Fruit fly (Drosophila melanogaster) whole organism, embryonic: ENCODE measurements around the gene CG31287.

ENCODE experiments used
- Asciz ChIP-seq: fragments of 200-800 bp; sonication (Bioruptor generic); optimal IDR thresholded peaks from 2 replicates; lab custom pipeline; 2017; ENCODE audit warnings: missing biosample characterization, mild to moderate bottlenecking, missing genetic modification characterization, missing genetic modification reagents
- CG10147 ChIP-seq: fragments of 200-800 bp; sonication (Bioruptor generic); optimal IDR thresholded peaks from 2 replicates; lab custom pipeline; 2019; ENCODE audit warnings: missing biosample characterization, mild to moderate bottlenecking, missing genetic modification characterization, moderate library complexity
- CG10267 ChIP-seq: fragments of 200-800 bp; sonication (Bioruptor generic); optimal IDR thresholded peaks from 2 replicates; lab custom pipeline; 2018; ENCODE audit warnings: missing biosample characterization, mild to moderate bottlenecking, missing genetic modification characterization, moderate library complexity
- CG10979 ChIP-seq: fragments of 200-800 bp; sonication (Bioruptor generic); optimal IDR thresholded peaks from 2 replicates; lab custom pipeline; 2018; ENCODE audit warnings: missing biosample characterization, mild to moderate bottlenecking, missing genetic modification characterization, moderate library complexity
- CG11504 ChIP-seq: fragments of 200-800 bp; sonication (Bioruptor generic); optimal IDR thresholded peaks from 3 replicates; lab custom pipeline; 2019; ENCODE audit warnings: missing biosample characterization, mild to moderate bottlenecking, missing genetic modification characterization, moderate library complexity
- CG12744 ChIP-seq: fragments of 200-800 bp; sonication (Bioruptor generic); optimal IDR thresholded peaks from 2 replicates; lab custom pipeline; 2016; ENCODE audit warnings: missing biosample characterization, missing genetic modification characterization
- CG14667 ChIP-seq: fragments of 200-800 bp; sonication (Bioruptor generic); IDR thresholded peaks from 2 replicates; pipeline ENCODE4 v1.3.6; 2022; ENCODE audit warnings: missing biosample characterization, missing genetic modification characterization
- CG17328 ChIP-seq: fragments of 200-800 bp; sonication (Bioruptor generic); IDR thresholded peaks from 2 replicates; pipeline ENCODE4 v1.3.6; 2022; ENCODE audit warnings: missing biosample characterization, missing genetic modification characterization
- CG17612 ChIP-seq: fragments of 200-800 bp; sonication (Bioruptor generic); IDR thresholded peaks from 2 replicates; pipeline ENCODE4 v1.3.6; 2022; ENCODE audit warnings: missing biosample characterization, missing genetic modification characterization
- CG2889 ChIP-seq: fragments of 200-800 bp; sonication (Bioruptor generic); IDR thresholded peaks from 3 replicates; pipeline ENCODE4 v1.3.6; 2022; ENCODE audit warnings: missing biosample characterization, missing genetic modification characterization
- CG31388 ChIP-seq: fragments of 200-800 bp; sonication (Bioruptor generic); optimal IDR thresholded peaks from 2 replicates; lab custom pipeline; 2016; ENCODE audit warnings: missing biosample characterization, missing genetic modification characterization
- CG33557 ChIP-seq: fragments of 200-800 bp; sonication (Bioruptor generic); optimal IDR thresholded peaks from 2 replicates; lab custom pipeline; 2019; ENCODE audit warnings: missing biosample characterization, mild to moderate bottlenecking, missing genetic modification characterization, moderate library complexity
- CG3407 ChIP-seq: fragments of 200-800 bp; sonication (Bioruptor generic); optimal IDR thresholded peaks from 2 replicates; lab custom pipeline; 2018; ENCODE audit warnings: missing biosample characterization, mild to moderate bottlenecking, missing genetic modification characterization
- CG4707 ChIP-seq: fragments of 200-800 bp; sonication (Bioruptor generic); optimal IDR thresholded peaks from 2 replicates; lab custom pipeline; 2018; ENCODE audit warnings: missing biosample characterization, mild to moderate bottlenecking, missing genetic modification characterization, moderate library complexity
- CG5245 ChIP-seq: fragments of 200-800 bp; sonication (Bioruptor generic); optimal IDR thresholded peaks from 3 replicates; lab custom pipeline; 2016; ENCODE audit warnings: missing biosample characterization, missing genetic modification characterization
- CG6813 ChIP-seq: fragments of 200-800 bp; sonication (Bioruptor generic); optimal IDR thresholded peaks from 2 replicates; lab custom pipeline; 2017; ENCODE audit warnings: missing biosample characterization, missing genetic modification characterization, mild to moderate bottlenecking, moderate library complexity, missing genetic modification reagents
- CG7556 ChIP-seq: fragments of 200-800 bp; sonication (Bioruptor generic); optimal IDR thresholded peaks from 2 replicates; lab custom pipeline; 2017; ENCODE audit warnings: missing biosample characterization, mild to moderate bottlenecking, missing genetic modification characterization
- CG8281 ChIP-seq: fragments of 200-800 bp; sonication (Bioruptor generic); optimal IDR thresholded peaks from 2 replicates; lab custom pipeline; 2018; ENCODE audit warnings: missing biosample characterization, mild to moderate bottlenecking, missing genetic modification characterization, moderate library complexity
- CG8944 ChIP-seq: fragments of 200-800 bp; sonication (Bioruptor generic); optimal IDR thresholded peaks from 3 replicates; lab custom pipeline; 2016; ENCODE audit warnings: missing biosample characterization, missing genetic modification characterization
- CG9817 ChIP-seq: fragments of 200-800 bp; sonication (Bioruptor generic); optimal IDR thresholded peaks from 2 replicates; lab custom pipeline; 2018; ENCODE audit warnings: missing biosample characterization, mild to moderate bottlenecking, missing genetic modification characterization, moderate library complexity
- CG9932 ChIP-seq: fragments of 200-800 bp; sonication (Bioruptor generic); IDR thresholded peaks from 2 replicates; pipeline ENCODE4 v1.3.6; 2022; ENCODE audit warnings: missing biosample characterization, missing genetic modification characterization
- Camta ChIP-seq: fragments of 200-800 bp; sonication (Bioruptor generic); optimal IDR thresholded peaks from 2 replicates; lab custom pipeline; 2016; ENCODE audit warnings: missing biosample characterization, missing genetic modification characterization
- D ChIP-seq, 2 experiments: fragments of 200-800 bp in 1 of 2; fragments of >200 bp in 1 of 2; sonication (Bioruptor generic) in 1 of 2; optimal IDR thresholded peaks; 2 replicates in 1 of 2; 3 replicates in 1 of 2; lab custom pipeline; 2017; ENCODE audit warnings: mild to moderate bottlenecking in 1 of 2, missing biosample characterization in 1 of 2, missing genetic modification characterization in 1 of 2, missing genetic modification reagents in 1 of 2
- Fer1 ChIP-seq: fragments of 200-800 bp; sonication (Bioruptor generic); optimal IDR thresholded peaks from 2 replicates; lab custom pipeline; 2017; ENCODE audit warnings: missing biosample characterization, mild to moderate bottlenecking, missing genetic modification characterization
- Fer2 ChIP-seq: fragments of 200-800 bp; sonication (Bioruptor generic); optimal IDR thresholded peaks from 2 replicates; lab custom pipeline; 2018; ENCODE audit warnings: missing biosample characterization, mild to moderate bottlenecking, missing genetic modification characterization, moderate library complexity
- HHEX ChIP-seq: fragments of 200-800 bp; sonication (Bioruptor generic); optimal IDR thresholded peaks from 3 replicates; lab custom pipeline; 2017; ENCODE audit warnings: missing biosample characterization, mild to moderate bottlenecking, missing genetic modification characterization, missing genetic modification reagents
- Hey ChIP-seq: fragments of 200-800 bp; sonication (Bioruptor generic); optimal IDR thresholded peaks from 3 replicates; lab custom pipeline; 2018; ENCODE audit warnings: missing biosample characterization, mild to moderate bottlenecking, missing genetic modification characterization
- Hr3 ChIP-seq: fragments of 200-800 bp; sonication (Bioruptor generic); optimal IDR thresholded peaks from 3 replicates; lab custom pipeline; 2016; ENCODE audit warnings: missing biosample characterization, missing genetic modification characterization
- Hr39 ChIP-seq: fragments of >200 bp; optimal IDR thresholded peaks from 2 replicates; lab custom pipeline; 2017
- Nf-YA ChIP-seq: fragments of 200-800 bp; sonication (Bioruptor generic); IDR thresholded peaks from 2 replicates; pipeline ENCODE4 v1.3.6; 2022; ENCODE audit warnings: missing biosample characterization, missing genetic modification characterization
- Ptx1 ChIP-seq: fragments of 200-800 bp; sonication (Bioruptor generic); IDR thresholded peaks from 2 replicates; pipeline ENCODE4 v1.3.6; 2022; ENCODE audit warnings: missing biosample characterization, missing genetic modification characterization
- YL-1 ChIP-seq: fragments of 200-800 bp; sonication (Bioruptor generic); optimal IDR thresholded peaks from 3 replicates; lab custom pipeline; 2017; ENCODE audit warnings: missing biosample characterization, mild to moderate bottlenecking, missing genetic modification characterization
- ato ChIP-seq: fragments of 200-800 bp; sonication (Bioruptor generic); IDR thresholded peaks from 2 replicates; pipeline ENCODE4 v1.3.6; 2022; ENCODE audit warnings: missing biosample characterization, missing genetic modification characterization; ENCODE audit not compliant: partially characterized antibody
- br ChIP-seq: fragments of >200 bp; optimal IDR thresholded peaks from 2 replicates; lab custom pipeline; 2017
- crc ChIP-seq: fragments of 200-800 bp; sonication (Bioruptor generic); optimal IDR thresholded peaks from 2 replicates; lab custom pipeline; 2016; ENCODE audit warnings: missing biosample characterization, missing genetic modification characterization
- dimm ChIP-seq: fragments of 200-800 bp; sonication (Bioruptor generic); IDR thresholded peaks from 2 replicates; pipeline ENCODE4 v1.3.6; 2022; ENCODE audit warnings: missing biosample characterization, missing genetic modification characterization
- dmrt99B ChIP-seq: fragments of 200-800 bp; sonication (Bioruptor generic); optimal IDR thresholded peaks from 2 replicates; lab custom pipeline; 2018; ENCODE audit warnings: missing biosample characterization, mild to moderate bottlenecking, missing genetic modification characterization, moderate library complexity
- gsb-n ChIP-seq: fragments of 200-800 bp; sonication (Bioruptor generic); optimal IDR thresholded peaks from 3 replicates; lab custom pipeline; 2018; ENCODE audit warnings: missing biosample characterization, mild to moderate bottlenecking, missing genetic modification characterization
- kni ChIP-seq: fragments of 200-800 bp; sonication (Bioruptor generic); optimal IDR thresholded peaks from 3 replicates; lab custom pipeline; 2017; ENCODE audit warnings: mild to moderate bottlenecking, missing biosample characterization, missing genetic modification reagents, missing genetic modification characterization
- lmd ChIP-seq: fragments of 200-800 bp; sonication (Bioruptor generic); IDR thresholded peaks from 2 replicates; pipeline ENCODE4 v1.3.6; 2022; ENCODE audit warnings: missing biosample characterization, missing genetic modification characterization
- mam ChIP-seq: fragments of 200-800 bp; sonication (Bioruptor generic); optimal IDR thresholded peaks from 3 replicates; lab custom pipeline; 2016; ENCODE audit warnings: missing biosample characterization, missing genetic modification characterization
- mld ChIP-seq: fragments of 200-800 bp; sonication (Bioruptor generic); IDR thresholded peaks from 3 replicates; pipeline ENCODE4 v1.3.6; 2022; ENCODE audit warnings: missing biosample characterization, missing genetic modification characterization; ENCODE audit not compliant: partially characterized antibody
- nerfin-2 ChIP-seq: fragments of 200-800 bp; sonication (Bioruptor generic); IDR thresholded peaks from 2 replicates; pipeline ENCODE4 v1.3.6; 2022; ENCODE audit warnings: missing biosample characterization, missing genetic modification characterization; ENCODE audit not compliant: partially characterized antibody
- pnt ChIP-seq: fragments of 200-800 bp; sonication (Bioruptor generic); optimal IDR thresholded peaks from 3 replicates; lab custom pipeline; 2016; ENCODE audit warnings: missing biosample characterization, missing genetic modification characterization
- row ChIP-seq: fragments of 200-800 bp; sonication (Bioruptor generic); IDR thresholded peaks from 3 replicates; pipeline ENCODE4 v1.3.6; 2022; ENCODE audit warnings: missing biosample characterization, missing genetic modification characterization
- sens-2 ChIP-seq: fragments of 200-800 bp; sonication (Bioruptor generic); IDR thresholded peaks from 2 replicates; pipeline ENCODE4 v1.3.6; 2022; ENCODE audit warnings: missing biosample characterization, missing genetic modification characterization
- sim ChIP-seq: fragments of 200-800 bp; sonication (Bioruptor generic); IDR thresholded peaks from 2 replicates; pipeline ENCODE4 v1.3.6; 2022; ENCODE audit warnings: missing biosample characterization, missing genetic modification characterization
- tin ChIP-seq: fragments of 200-800 bp; sonication (Bioruptor generic); optimal IDR thresholded peaks from 3 replicates; lab custom pipeline; 2016; ENCODE audit warnings: missing biosample characterization, missing genetic modification characterization
- tio ChIP-seq: fragments of 200-800 bp; sonication (Bioruptor generic); optimal IDR thresholded peaks from 2 replicates; lab custom pipeline; 2017; ENCODE audit warnings: missing biosample characterization, missing genetic modification characterization, inconsistent platforms

CG31287 gene

DNA sequence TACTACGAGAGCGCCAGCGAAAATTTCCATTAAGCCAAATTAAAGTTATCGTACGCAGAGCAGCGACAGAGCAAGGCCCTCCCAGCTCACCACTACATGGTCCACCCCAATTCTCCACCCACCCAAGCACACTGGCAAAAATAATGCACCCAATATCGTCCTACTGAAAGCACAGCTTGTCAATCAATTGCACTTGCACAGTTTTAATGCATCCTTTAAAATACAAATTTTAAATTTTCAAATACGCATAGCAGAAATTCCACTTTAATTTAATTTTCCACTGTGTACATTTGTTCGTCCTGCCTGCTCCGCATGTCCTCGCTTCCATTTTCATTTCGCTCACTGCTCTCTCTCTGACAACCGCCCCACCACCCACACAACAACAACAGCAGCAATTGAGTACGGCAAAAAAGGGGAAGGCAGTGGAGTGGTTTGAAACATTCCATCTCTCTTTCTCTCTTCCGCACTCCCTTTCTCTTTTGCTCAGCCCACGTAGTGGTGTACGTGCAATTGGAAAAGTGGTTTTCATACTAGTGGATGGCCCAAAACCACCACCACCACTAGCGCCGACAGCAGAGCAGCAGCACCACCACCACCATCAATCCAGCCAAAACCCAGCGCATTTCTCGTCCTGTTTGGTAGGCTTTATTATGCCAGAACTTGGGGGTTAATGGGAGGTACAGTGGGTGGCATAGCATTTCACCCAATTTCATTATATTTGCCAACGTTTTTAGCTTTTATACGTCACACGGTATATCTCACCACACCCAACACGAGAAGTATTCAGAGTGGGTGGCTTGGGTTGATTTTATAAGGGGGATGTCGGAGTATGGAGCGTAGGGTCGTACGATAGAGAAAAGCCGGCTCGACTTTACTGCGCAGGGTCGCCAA is 44.7 kb downstream of the CG31287 start (continued):
- TF ChIP-seq YL-1 (GFP tag; lab: Kevin White, UChicago) (no peak), CG7556 (GFP tag; lab: Kevin White, UChicago) (peak; percentile 88), Ptx1 (GFP tag; lab: Robert Waterston, UW) (peak; percentile 74), D (optimal IDR thresholded peaks at IDR 0.05; lab: Kevin White, UChicago) (no peak), D (GFP tag; optimal IDR thresholded peaks at IDR 0.05; lab: Kevin White, UChicago) (peak; percentile 82), CG11504 (tag; lab: Kevin White, UChicago) (peak; percentile 91), lmd (GFP tag; lab: Robert Waterston, UW) (peak; percentile 77), Fer1 (GFP tag; lab: Kevin White, UChicago) (peak; percentile 97), sim (GFP tag; lab: Robert Waterston, UW) (peak; percentile 73), CG17328 (GFP tag; lab: Robert Waterston, UW) (no peak), CG10267 (tag; lab: Kevin White, UChicago) (peak; percentile 78), Camta (GFP tag; lab: Kevin White, UChicago) (peak; percentile 32), CG4707 (GFP tag; lab: Kevin White, UChicago) (peak; percentile 35), CG5245 (GFP tag; lab: Kevin White, UChicago) (peak; percentile 80), CG8281 (tag; lab: Kevin White, UChicago) (peak; percentile 57), CG3407 (GFP tag; lab: Kevin White, UChicago) (no peak), CG9817 (tag; lab: Kevin White, UChicago) (peak; percentile 58), Hr39 (lab: Kevin White, UChicago) (no peak), CG6813 (GFP tag; lab: Kevin White, UChicago) (peak; percentile 67), dimm (GFP tag; lab: Robert Waterston, UW) (no peak), HHEX (GFP tag; lab: Kevin White, UChicago) (peak; percentile 93), CG8944 (GFP tag; lab: Kevin White, UChicago) (peak; percentile 88), CG10979 (peak; percentile 85), mld (GFP tag; lab: Robert Waterston, UW) (no peak), br (lab: Kevin White, UChicago) (no peak), gsb-n (tag; lab: Kevin White, UChicago) (peak; percentile 24), row (GFP tag; lab: Robert Waterston, UW) (peak; percentile 87), CG10147 (GFP tag; lab: Kevin White, UChicago) (peak; percentile 93), CG14667 (peak; percentile 71), Hey (tag; lab: Kevin White, UChicago) (no peak), CG9932 (GFP tag; lab: Robert Waterston, UW) (peak; percentile 48), Asciz (GFP tag; lab: Kevin White, UChicago) (peak; percentile 75), kni (GFP tag; lab: Kevin White, UChicago) (peak; percentile 69), crc (GFP tag; lab: Kevin White, UChicago) (no peak), CG17612 (peak; percentile 76), nerfin-2 (no peak), CG12744 (no peak), pnt (GFP tag; lab: Kevin White, UChicago) (peak; percentile 50), Hr3 (GFP tag; lab: Kevin White, UChicago) (peak; percentile 44), mam (peak; percentile 67), Fer2 (tag; lab: Kevin White, UChicago) (peak; percentile 78), CG33557 (peak; percentile 26), CG2889 (GFP tag; lab: Robert Waterston, UW) (no peak), tio (GFP tag; lab: Kevin White, UChicago) (peak; percentile 68), tin (GFP tag; lab: Kevin White, UChicago) (peak; percentile 87), CG31388 (peak; percentile 32), Nf-YA (GFP tag; lab: Robert Waterston, UW) (peak; percentile 78), sens-2 (GFP tag; lab: Robert Waterston, UW) (no peak), dmrt99B (tag; lab: Kevin White, UChicago) (peak; percentile 87), ato (GFP tag; lab: Robert Waterston, UW) (no peak)
